Worm (Caenorhabditis elegans) whole organism, young adult: ENCODE measurements around the gene col-120.

Experiments
- B0261.1 ChIP-seq: sonication (generic microtip); optimal IDR thresholded peaks from 2 replicates; lab custom pipeline; 2016; ENCODE audit warnings: mild to moderate bottlenecking, missing genetic modification characterization, moderate library complexity, missing compliant biosample characterization
- F23B12.7 ChIP-seq: sonication (generic microtip); optimal IDR thresholded peaks from 2 replicates; lab custom pipeline; 2017; ENCODE audit warnings: missing genetic modification characterization, mild to moderate bottlenecking, missing compliant biosample characterization, antibody characterized with exemption, moderate library complexity; ENCODE audit not compliant: insufficient read depth
- F37B4.10 ChIP-seq: fragments of 200-800 bp; sonication (Bioruptor generic); IDR thresholded peaks from 2 replicates; pipeline ENCODE4 v1.3.6; 2022; ENCODE audit warnings: missing genetic modification characterization, missing compliant biosample characterization
- F39B2.1 ChIP-seq: fragments of 200-800 bp; sonication (Bioruptor generic); IDR thresholded peaks from 2 replicates; pipeline ENCODE4 v1.3.6; 2022; ENCODE audit warnings: missing genetic modification reagents, missing genetic modification characterization, missing compliant biosample characterization
- F49E8.2 ChIP-seq: sonication (generic microtip); optimal IDR thresholded peaks from 3 replicates; lab custom pipeline; 2017; ENCODE audit warnings: missing genetic modification characterization, mild to moderate bottlenecking, missing compliant biosample characterization, antibody characterized with exemption, moderate library complexity; ENCODE audit not compliant: insufficient read depth
- F55B11.4 ChIP-seq: sonication (generic microtip); optimal IDR thresholded peaks from 2 replicates; lab custom pipeline; 2016; ENCODE audit warnings: missing compliant biosample characterization, missing genetic modification characterization, borderline replicate concordance; ENCODE audit not compliant: insufficient read depth
- F57A8.1 ChIP-seq: fragments of 200-800 bp; sonication (Bioruptor generic); optimal IDR thresholded peaks from 2 replicates; lab custom pipeline; 2018; ENCODE audit warnings: mild to moderate bottlenecking, missing genetic modification characterization, moderate library complexity, missing compliant biosample characterization
- F57C9.4 ChIP-seq: sonication (generic microtip); optimal IDR thresholded peaks from 2 replicates; lab custom pipeline; 2017; ENCODE audit warnings: mild to moderate bottlenecking, missing genetic modification characterization, missing compliant biosample characterization
- K12H6.12 ChIP-seq: fragments of 200-800 bp; sonication (Bioruptor generic); optimal IDR thresholded peaks from 2 replicates; lab custom pipeline; 2018; ENCODE audit warnings: mild to moderate bottlenecking, missing genetic modification characterization, missing compliant biosample characterization
- T26A5.8 ChIP-seq: sonication (generic microtip); optimal IDR thresholded peaks from 2 replicates; lab custom pipeline; 2016; ENCODE audit warnings: missing genetic modification characterization, missing compliant biosample characterization
- Y53F4B.3 ChIP-seq: fragments of 200-800 bp; sonication (Bioruptor generic); IDR thresholded peaks from 2 replicates; pipeline ENCODE4 v1.3.6; 2022; ENCODE audit warnings: missing genetic modification reagents, missing genetic modification characterization, missing compliant biosample characterization
- Y67H2A.10 ChIP-seq: fragments of 200-800 bp; sonication (Bioruptor generic); conservative IDR thresholded peaks from 2 replicates; pipeline ENCODE4 v1.3.6; 2022; ENCODE audit warnings: missing genetic modification reagents, missing genetic modification characterization, missing compliant biosample characterization
- Y79H2A.3 ChIP-seq: fragments of 200-800 bp; sonication (Bioruptor generic); conservative IDR thresholded peaks from 2 replicates; pipeline ENCODE4 v1.3.6; 2022; ENCODE audit warnings: missing genetic modification reagents, missing genetic modification characterization, missing compliant biosample characterization
- Y95B8A.8 ChIP-seq: fragments of 200-800 bp; sonication (Bioruptor generic); IDR thresholded peaks from 2 replicates; pipeline ENCODE4 v1.3.6; 2022; ENCODE audit warnings: missing genetic modification reagents, missing genetic modification characterization, missing compliant biosample characterization
- ama-1 ChIP-seq, 3 experiments: fragments of 150-350 bp in 1 of 3; sonication (generic microtip) in 2 of 3; optimal IDR thresholded peaks; 2 replicates each; lab custom pipeline; 2014 to 2018; ENCODE audit warnings: missing biosample characterization in 2 of 3, missing genetic modification characterization in 2 of 3, missing genetic modification reagents in 2 of 3
- aptf-3 ChIP-seq: fragments of 200-800 bp; sonication (Bioruptor generic); IDR thresholded peaks from 2 replicates; pipeline ENCODE4 v1.3.6; 2022; ENCODE audit warnings: missing genetic modification characterization, missing compliant biosample characterization
- atf-7 ChIP-seq: sonication (generic microtip); optimal IDR thresholded peaks from 2 replicates; lab custom pipeline; 2017; ENCODE audit warnings: mild to moderate bottlenecking, missing genetic modification characterization, missing compliant biosample characterization
- attf-3 ChIP-seq: fragments of 200-800 bp; sonication (Bioruptor generic); conservative IDR thresholded peaks from 2 replicates; pipeline ENCODE4 v1.3.6; 2022; ENCODE audit warnings: missing genetic modification reagents, missing genetic modification characterization, missing compliant biosample characterization
- attf-5 ChIP-seq: fragments of 200-800 bp; sonication (Bioruptor generic); optimal IDR thresholded peaks from 2 replicates; lab custom pipeline; 2018; ENCODE audit warnings: mild to moderate bottlenecking, missing genetic modification characterization, missing compliant biosample characterization
- ceh-100 ChIP-seq: fragments of 200-800 bp; sonication (Bioruptor generic); IDR thresholded peaks from 2 replicates; pipeline ENCODE4 v1.3.6; 2022; ENCODE audit warnings: missing genetic modification reagents, missing genetic modification characterization, missing compliant biosample characterization
- ceh-58 ChIP-seq: fragments of 200-800 bp; sonication (Bioruptor generic); IDR thresholded peaks from 2 replicates; pipeline ENCODE4 v1.3.6; 2022; ENCODE audit warnings: missing genetic modification characterization, missing compliant biosample characterization
- ceh-91 ChIP-seq: fragments of 200-800 bp; sonication (Bioruptor generic); IDR thresholded peaks from 2 replicates; pipeline ENCODE4 v1.3.6; 2022; ENCODE audit warnings: missing genetic modification reagents, missing genetic modification characterization, missing compliant biosample characterization
- chd-7 ChIP-seq: sonication (generic microtip); optimal IDR thresholded peaks from 2 replicates; lab custom pipeline; 2016; ENCODE audit warnings: mild to moderate bottlenecking, missing genetic modification characterization, moderate library complexity, missing compliant biosample characterization
- dpl-1 ChIP-seq: fragments of 150-350 bp; optimal IDR thresholded peaks from 2 replicates; lab custom pipeline; 2014; ENCODE audit warnings: missing biosample characterization, missing genetic modification reagents, missing genetic modification characterization
- egrh-3 ChIP-seq: fragments of 200-800 bp; sonication (Bioruptor generic); IDR thresholded peaks from 2 replicates; pipeline ENCODE4 v1.3.6; 2022; ENCODE audit warnings: missing genetic modification reagents, missing genetic modification characterization, missing compliant biosample characterization
- ets-4 ChIP-seq: fragments of 200-800 bp; sonication (Bioruptor generic); optimal IDR thresholded peaks from 2 replicates; lab custom pipeline; 2018; ENCODE audit warnings: mild to moderate bottlenecking, missing genetic modification characterization, missing compliant biosample characterization
- hlh-12 ChIP-seq: sonication (generic microtip); optimal IDR thresholded peaks from 2 replicates; lab custom pipeline; 2016; ENCODE audit warnings: missing genetic modification characterization, missing compliant biosample characterization
- hmg-1.2 ChIP-seq: fragments of 200-800 bp; sonication (Bioruptor generic); IDR thresholded peaks from 2 replicates; pipeline ENCODE4 v1.3.6; 2022; ENCODE audit warnings: missing genetic modification reagents, missing genetic modification characterization, missing compliant biosample characterization
- hrde-1 ChIP-seq: sonication (generic microtip); optimal IDR thresholded peaks from 2 replicates; lab custom pipeline; 2016; ENCODE audit warnings: missing genetic modification characterization, mild to moderate bottlenecking, missing compliant biosample characterization, moderate library complexity, missing genotype, missing genetic modification reagents, borderline replicate concordance
- hsf-1 ChIP-seq: fragments of 200-800 bp; sonication (Bioruptor generic); IDR thresholded peaks from 2 replicates; pipeline ENCODE4 v1.3.6; 2022; ENCODE audit warnings: missing genetic modification reagents, missing genetic modification characterization, missing compliant biosample characterization
- lin-54 ChIP-seq: fragments of 200-800 bp; sonication (Bioruptor generic); optimal IDR thresholded peaks from 2 replicates; lab custom pipeline; 2018; ENCODE audit warnings: mild to moderate bottlenecking, missing genetic modification characterization, missing compliant biosample characterization
- lsy-27 ChIP-seq: sonication (generic microtip); optimal IDR thresholded peaks from 2 replicates; lab custom pipeline; 2017; ENCODE audit warnings: missing genetic modification characterization, mild to moderate bottlenecking, missing compliant biosample characterization, antibody characterized with exemption, missing genotype, borderline replicate concordance; ENCODE audit not compliant: insufficient read depth
- madf-6 ChIP-seq: fragments of 200-800 bp; sonication (Bioruptor generic); IDR thresholded peaks from 2 replicates; pipeline ENCODE4 v1.3.6; 2022; ENCODE audit warnings: missing genetic modification reagents, missing genetic modification characterization, missing compliant biosample characterization
- mes-4 ChIP-seq: sonication (generic microtip); optimal IDR thresholded peaks from 2 replicates; lab custom pipeline; 2016; ENCODE audit warnings: missing genotype, missing genetic modification characterization, missing compliant biosample characterization
- mxl-1 ChIP-seq: sonication (generic microtip); optimal IDR thresholded peaks from 2 replicates; lab custom pipeline; 2016; ENCODE audit warnings: missing genetic modification characterization, missing compliant biosample characterization
- nhr-120 ChIP-seq: fragments of 200-800 bp; sonication (Bioruptor generic); IDR thresholded peaks from 2 replicates; pipeline ENCODE4 v1.3.6; 2022; ENCODE audit warnings: missing genetic modification characterization, missing compliant biosample characterization
- nhr-27 ChIP-seq: fragments of 200-800 bp; sonication (Bioruptor generic); optimal IDR thresholded peaks from 2 replicates; lab custom pipeline; 2018; ENCODE audit warnings: mild to moderate bottlenecking, missing genetic modification characterization, moderate library complexity, missing compliant biosample characterization
- rec-8 ChIP-seq, 2 experiments: sonication (generic microtip); optimal IDR thresholded peaks; 2 replicates each; lab custom pipeline; 2016; ENCODE audit warnings: mild to moderate bottlenecking in 2 of 2, missing genetic modification characterization in 2 of 2, missing genetic modification reagents in 2 of 2, missing genotype in 2 of 2, missing biosample characterization in 1 of 2, missing compliant biosample characterization in 1 of 2, moderate library complexity in 1 of 2
- rpc-1 ChIP-seq, 2 experiments: fragments of 150-350 bp in 1 of 2; sonication (generic microtip) in 1 of 2; optimal IDR thresholded peaks; 2 replicates each; lab custom pipeline; 2014 to 2018; ENCODE audit warnings: missing biosample characterization in 1 of 2, missing genetic modification characterization in 1 of 2, missing genetic modification reagents in 1 of 2, missing genotype in 1 of 2
- sdz-38 ChIP-seq: sonication (generic microtip); optimal IDR thresholded peaks from 2 replicates; lab custom pipeline; 2016; ENCODE audit warnings: missing genotype, missing genetic modification characterization, missing compliant biosample characterization
- tbx-9 ChIP-seq: sonication (generic microtip); optimal IDR thresholded peaks from 2 replicates; lab custom pipeline; 2016; ENCODE audit warnings: borderline replicate concordance, missing genetic modification characterization, inconsistent platforms, missing compliant biosample characterization
- tlf-1 ChIP-seq: fragments of 200-800 bp; sonication (Bioruptor generic); optimal IDR thresholded peaks from 2 replicates; lab custom pipeline; 2018; ENCODE audit warnings: mild to moderate bottlenecking, missing genetic modification characterization, missing compliant biosample characterization

The col-120 gene

ce11 chrIV:9260826-9261225 lies 761 bp downstream of the col-120 start:
- TF ChIP-seq ets-4 (GFP tag; lab: Kevin White, UChicago), result no peak
- no peak for TF ChIP-seq ceh-100
- 0 out of 2 replicates have a peak, but pooled peaks have one; percentile 3 for TF ChIP-seq F37B4.10 (GFP tag; lab: Robert Waterston, UW)
- TF ChIP-seq attf-5 (GFP tag; lab: Kevin White, UChicago), result no peak
- TF ChIP-seq tlf-1 (GFP tag; lab: Kevin White, UChicago), result no peak
- TF ChIP-seq F57A8.1 (GFP tag; lab: Kevin White, UChicago), result peak; percentile 12
- TF ChIP-seq egrh-3 (GFP tag; lab: Robert Waterston, UW), result no peak
- no peak for TF ChIP-seq F49E8.2 (tag; lab: Kevin White, UChicago)

DNA sequence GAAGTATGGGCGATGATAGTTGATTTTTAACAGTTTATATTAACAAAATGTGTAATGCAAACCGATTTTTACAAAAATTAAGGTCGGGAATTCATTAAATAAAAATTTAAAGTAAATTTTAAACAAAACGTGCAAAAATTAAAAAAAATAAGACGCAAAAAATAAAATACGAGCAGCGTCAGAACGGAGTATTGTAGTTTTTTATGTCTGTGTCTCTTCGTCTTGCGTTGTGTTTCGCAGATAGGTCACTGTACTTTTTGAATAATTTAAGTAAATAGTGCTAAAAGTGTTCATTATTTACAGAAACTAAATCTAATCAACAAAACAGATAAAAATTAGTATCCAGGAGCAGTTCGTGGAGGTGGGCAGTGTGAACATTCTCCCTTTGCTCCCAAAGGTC lies 1.3 kb downstream of the col-120 start:
- TF ChIP-seq attf-3 (GFP tag; lab: Robert Waterston, UW) (peak; percentile 91), hmg-1.2 (GFP tag; lab: Robert Waterston, UW) (peak; percentile 92), hlh-12 (tag; lab: Kevin White, UChicago) (no peak)

ce11 chrIV:9259687-9260086 lies 1.9 kb downstream of the col-120 start, which contains the start of gene Y11D7A.10:
Gene Y11D7A.10, minus strand, starts transcription at chrIV:9259768.
- no peak for TF ChIP-seq ceh-91 (GFP tag; lab: Robert Waterston, UW)
- TF ChIP-seq nhr-27 (tag; lab: Kevin White, UChicago), result no peak
- no peak for TF ChIP-seq rpc-1 (optimal IDR thresholded peaks at IDR 0.05; lab: Kevin White, UChicago)
- TF ChIP-seq rpc-1 (tag; optimal IDR thresholded peaks at IDR 0.05; lab: Kevin White, UChicago), result no peak
- no peak for TF ChIP-seq hlh-12 (tag; lab: Kevin White, UChicago)
- no peak for TF ChIP-seq aptf-3
- TF ChIP-seq F57C9.4 (tag; lab: Kevin White, UChicago), result no peak
- TF ChIP-seq K12H6.12 (tag; lab: Kevin White, UChicago), result no peak
- no peak for TF ChIP-seq Y53F4B.3 (GFP tag; lab: Robert Waterston, UW)
- no peak for TF ChIP-seq hsf-1
- TF ChIP-seq atf-7 (tag; lab: Kevin White, UChicago), result no peak
- no peak for TF ChIP-seq tbx-9 (tag; lab: Kevin White, UChicago)
- no peak for TF ChIP-seq sdz-38 (tag; lab: Kevin White, UChicago)
- TF ChIP-seq nhr-120 (GFP tag; lab: Robert Waterston, UW), result no peak
- TF ChIP-seq mxl-1 (tag; lab: Kevin White, UChicago), result no peak
- TF ChIP-seq T26A5.8 (tag; lab: Kevin White, UChicago), result no peak
- no peak for TF ChIP-seq lsy-27 (tag; lab: Kevin White, UChicago)
- TF ChIP-seq F23B12.7 (tag; lab: Kevin White, UChicago), result no peak

DNA sequence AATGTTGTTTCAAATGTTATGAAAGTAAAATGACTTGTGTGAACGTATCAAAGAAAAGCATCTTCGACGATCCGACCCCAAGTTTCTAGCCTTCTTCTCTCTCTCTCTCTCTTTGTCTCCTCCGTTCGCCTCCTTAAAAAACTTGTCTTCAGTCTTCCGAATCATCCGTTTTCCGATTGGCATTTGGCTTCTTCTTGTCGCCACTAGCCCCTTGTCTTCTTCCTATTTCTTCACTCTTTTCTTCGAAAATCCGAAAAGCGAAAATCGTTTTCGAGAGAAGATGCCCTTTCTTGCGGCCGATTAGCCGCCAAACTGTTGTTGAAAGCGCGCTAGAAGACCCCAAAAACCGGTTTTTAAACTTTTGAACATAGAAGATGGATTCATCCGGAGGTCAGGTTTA lies 3.0 kb downstream of the col-120 start:
- TF ChIP-seq madf-6 (GFP tag; lab: Robert Waterston, UW) (0 out of 2 replicates have a peak, but pooled peaks have one; percentile 21), chd-7 (tag; lab: Kevin White, UChicago) (no peak), K12H6.12 (tag; lab: Kevin White, UChicago) (no peak), ceh-58 (no peak), F39B2.1 (no peak), hrde-1 (tag; lab: Kevin White, UChicago) (no peak), Y95B8A.8 (no peak), Y53F4B.3 (GFP tag; lab: Robert Waterston, UW) (no peak), attf-3 (GFP tag; lab: Robert Waterston, UW) (0 out of 2 replicates have a peak, but pooled peaks have one; percentile 21), F55B11.4 (tag; lab: Kevin White, UChicago) (no peak), Y79H2A.3 (GFP tag; lab: Robert Waterston, UW) (no peak), nhr-120 (GFP tag; lab: Robert Waterston, UW) (no peak), mes-4 (tag; lab: Kevin White, UChicago) (no peak), B0261.1 (no peak), Y67H2A.10 (GFP tag; lab: Robert Waterston, UW) (no peak), ama-1 (optimal IDR thresholded peaks at IDR 0.05; lab: Kevin White, UChicago) (peak; percentile 69), ama-1 (GFP tag; optimal IDR thresholded peaks at IDR 0.05; lab: Kevin White, UChicago) (no peak), dpl-1 (GFP tag; lab: Kevin White, UChicago) (no peak), rec-8 (tag; optimal IDR thresholded peaks at IDR 0.05; lab: Kevin White, UChicago) (no peak), lin-54 (GFP tag; lab: Kevin White, UChicago) (no peak), F57A8.1 (GFP tag; lab: Kevin White, UChicago) (no peak), F57C9.4 (tag; lab: Kevin White, UChicago) (no peak)
